Worm (Caenorhabditis elegans) whole organism, dauer: ENCODE data around the gene rnp-5.

Experiments
- unc-62 ChIP-seq: sonication (generic microtip); optimal IDR thresholded peaks from 2 replicates; lab custom pipeline; 2017; ENCODE audit warnings: missing biosample characterization, missing genetic modification reagents, missing genetic modification characterization

rnp-5 gene

DNA sequence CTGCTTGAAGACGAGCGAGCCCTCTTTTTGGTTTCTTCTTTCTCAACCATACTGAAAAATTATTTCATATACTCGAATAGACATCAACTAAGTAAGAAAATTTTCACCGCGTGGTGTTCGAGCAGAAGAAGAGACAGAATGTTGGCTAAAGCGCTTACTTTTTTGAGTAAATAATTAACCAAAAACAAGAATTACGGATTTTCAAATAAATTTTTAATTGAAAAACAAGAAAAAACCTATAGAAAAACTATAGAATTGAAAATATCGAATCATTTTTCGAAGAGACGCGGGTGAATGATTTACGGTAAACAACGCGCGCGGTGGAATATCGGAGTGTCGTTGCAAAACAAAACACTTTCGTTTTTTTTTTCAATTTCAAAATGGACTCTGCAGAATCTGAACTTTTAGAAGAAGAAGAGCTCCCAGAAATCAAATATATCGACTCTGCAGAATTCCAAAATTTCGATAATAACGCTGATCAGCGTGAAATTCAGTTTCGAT is at the start of gene rnp-5, which contains the start of gene tag-51:
TSS of gene rnp-5 (minus strand) at position 51 of the 501 bp plus-strand sequence.
TSS of gene tag-51 (plus strand) at position 363 of the 501 bp plus-strand sequence.
- TF ChIP-seq unc-62 (GFP tag; lab: Kevin White, UChicago): no peak

DNA sequence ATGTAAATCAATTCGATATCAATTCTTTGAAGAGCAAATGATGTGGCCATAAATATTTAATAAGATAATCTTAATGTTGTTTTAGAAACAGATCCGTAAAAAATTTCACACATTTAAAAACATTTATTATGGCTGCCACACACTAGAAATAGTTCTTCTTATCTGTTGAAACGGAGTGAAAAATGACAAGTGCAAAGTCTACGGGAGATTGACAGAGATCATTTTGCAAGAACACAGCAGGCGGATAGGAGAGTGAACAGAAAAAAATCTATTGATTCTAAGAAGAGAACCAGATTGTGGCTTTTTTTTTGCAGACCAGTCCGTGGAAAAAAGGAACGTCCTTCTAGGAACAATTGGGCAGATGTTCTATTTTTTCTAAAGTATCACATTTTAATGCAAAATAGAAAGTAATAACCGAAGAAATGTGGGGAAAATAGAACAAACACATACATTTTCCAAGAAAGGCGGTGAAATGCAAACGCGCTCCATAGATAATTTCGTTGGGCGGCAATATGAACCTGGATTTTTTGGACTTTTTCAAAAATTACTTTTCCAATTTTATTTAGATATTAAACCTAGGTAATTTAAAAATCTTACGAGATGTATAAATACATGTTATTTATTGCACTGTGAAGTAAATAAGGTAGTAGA is 48.0 kb upstream of the rnp-5 start:
- no peak for TF ChIP-seq unc-62 (GFP tag; lab: Kevin White, UChicago)

DNA sequence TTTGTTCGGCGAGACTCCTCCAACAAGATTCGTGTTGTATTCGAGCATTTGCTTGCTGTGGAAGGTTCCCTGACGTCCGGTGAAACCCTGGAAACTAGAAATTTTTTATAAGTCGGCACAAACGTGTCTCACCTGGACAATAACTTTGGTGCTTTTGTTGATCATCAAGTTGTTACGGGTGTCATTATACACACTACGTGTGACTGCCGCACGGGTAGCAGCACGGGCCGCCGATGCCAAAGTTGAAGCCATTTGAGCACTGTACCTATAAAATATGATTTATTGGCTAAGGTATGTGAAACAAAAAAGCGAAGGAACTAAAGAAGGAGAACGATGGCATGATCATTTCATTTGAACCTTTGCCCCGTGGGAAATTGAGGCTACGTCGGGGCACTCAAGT is 47.4 kb upstream of the rnp-5 start, which contains the start of gene sucl-2:
TSS of gene sucl-2 (minus strand) at position 265 of the 400 bp plus-strand sequence.
- no peak for TF ChIP-seq unc-62 (GFP tag; lab: Kevin White, UChicago)

DNA sequence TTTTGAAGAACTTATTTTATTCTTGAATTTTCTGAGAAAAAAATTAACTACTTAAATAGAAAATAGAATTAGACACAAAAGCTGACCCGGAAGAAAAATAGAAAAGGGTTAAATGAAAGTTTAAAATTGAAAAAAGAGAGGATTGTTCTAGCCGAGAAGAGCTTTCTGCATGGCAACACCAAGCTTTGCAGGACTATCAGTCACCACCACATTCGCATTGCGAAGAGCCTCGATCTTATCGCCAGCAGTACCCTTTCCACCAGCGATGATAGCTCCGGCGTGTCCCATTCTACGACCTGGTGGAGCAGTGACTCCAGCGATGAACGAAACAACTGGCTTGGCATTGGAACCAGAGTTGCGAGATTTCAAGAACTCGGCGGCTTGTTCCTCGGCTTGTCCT is 46.4 kb upstream of the rnp-5 start:
- no peak for TF ChIP-seq unc-62 (GFP tag; lab: Kevin White, UChicago)

DNA sequence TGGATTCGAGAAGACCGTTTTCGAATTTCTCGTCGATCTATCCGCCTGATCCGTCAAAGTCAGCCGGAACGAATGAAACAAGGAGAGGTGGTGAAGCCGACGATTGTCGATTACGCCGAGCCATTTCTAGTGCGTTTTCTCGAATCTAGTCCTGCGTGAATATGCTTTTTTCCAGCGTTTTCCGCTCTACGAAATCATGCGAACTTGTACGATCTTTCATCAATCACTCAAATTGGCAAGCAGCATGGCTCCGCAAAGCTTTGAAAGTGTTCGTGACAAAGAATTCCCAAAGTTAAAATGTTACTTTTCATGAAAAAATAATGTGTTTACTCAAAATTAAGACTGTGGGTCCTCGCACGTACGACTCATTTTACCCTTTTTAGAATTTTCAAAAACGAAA is 43.2 kb upstream of the rnp-5 start:
- no peak for TF ChIP-seq unc-62 (GFP tag; lab: Kevin White, UChicago)

DNA sequence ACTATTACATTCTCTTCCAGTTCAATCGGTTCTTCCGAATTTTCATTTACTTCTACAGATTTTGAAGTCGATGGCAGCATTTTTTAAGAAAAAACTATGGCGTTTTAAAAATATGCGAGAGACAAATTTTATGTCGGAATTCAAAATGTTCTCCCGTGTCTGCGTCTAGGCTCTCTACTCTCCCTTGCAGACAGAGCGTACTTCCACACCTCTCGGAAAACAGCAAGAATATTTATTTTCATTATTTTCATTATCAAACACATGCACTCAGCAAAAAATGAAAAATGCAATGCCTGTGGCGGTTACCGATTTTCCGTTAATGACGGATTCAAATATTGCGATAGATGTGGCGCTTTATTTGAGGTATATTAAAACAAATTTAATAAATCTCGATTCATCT is 41.8 kb upstream of the rnp-5 start, which contains the start of the genes ztf-18 and F23H11.2:
TSS of gene ztf-18 (minus strand) at position 188 of the 400 bp plus-strand sequence.
TSS of gene F23H11.2 (plus strand) at position 223 of the 400 bp plus-strand sequence.
- no peak for TF ChIP-seq unc-62 (GFP tag; lab: Kevin White, UChicago)

DNA sequence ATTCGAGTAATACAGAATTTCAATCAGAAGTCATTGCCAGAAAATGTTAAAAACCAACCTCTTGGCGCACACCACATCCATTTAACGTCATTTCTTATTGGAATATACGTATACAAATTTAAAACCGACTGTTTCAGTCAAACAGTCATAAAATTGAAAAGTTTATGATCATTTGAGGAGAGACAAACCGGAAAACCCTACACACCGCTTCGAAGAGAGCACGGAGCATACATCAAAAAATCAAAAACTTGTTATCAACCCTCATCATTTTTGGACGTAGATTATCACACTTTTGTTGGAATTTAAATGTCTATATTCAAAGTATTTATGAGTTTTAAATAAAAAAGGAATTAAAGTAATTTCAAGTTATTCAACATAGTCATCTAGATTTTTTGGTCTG is 37.3 kb upstream of the rnp-5 start, which contains the start of gene T24C4.10:
TSS of gene T24C4.10 (minus strand) at position 230 of the 400 bp plus-strand sequence.
- TF ChIP-seq unc-62 (GFP tag; lab: Kevin White, UChicago): no peak

DNA sequence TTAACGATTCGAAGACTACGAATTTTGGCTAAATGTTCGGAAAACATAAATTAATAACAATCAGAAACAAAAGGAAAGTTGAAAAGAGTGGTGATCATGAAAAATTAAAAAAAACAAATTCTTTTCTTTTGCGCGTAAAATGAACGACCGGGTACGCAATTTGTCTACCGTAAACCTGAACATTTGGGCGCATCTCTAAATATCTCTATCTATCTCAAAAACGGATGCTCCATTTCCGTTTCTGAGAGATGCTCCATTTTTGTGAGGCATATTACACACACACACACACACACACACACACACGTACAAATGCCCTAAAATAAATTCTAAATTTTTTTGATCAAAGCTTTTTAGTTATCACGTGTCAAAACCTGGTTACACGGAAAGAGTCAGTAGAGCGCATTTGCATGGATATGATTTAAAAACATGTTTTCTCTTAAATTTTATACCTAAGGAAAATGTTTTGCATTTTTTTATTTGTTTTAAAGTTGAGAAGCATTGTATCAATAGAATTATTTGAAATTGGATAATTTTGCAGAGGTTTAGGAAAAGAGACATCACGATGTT is 35.4 kb upstream of the rnp-5 start:
- TF ChIP-seq unc-62 (GFP tag; lab: Kevin White, UChicago): no peak

DNA sequence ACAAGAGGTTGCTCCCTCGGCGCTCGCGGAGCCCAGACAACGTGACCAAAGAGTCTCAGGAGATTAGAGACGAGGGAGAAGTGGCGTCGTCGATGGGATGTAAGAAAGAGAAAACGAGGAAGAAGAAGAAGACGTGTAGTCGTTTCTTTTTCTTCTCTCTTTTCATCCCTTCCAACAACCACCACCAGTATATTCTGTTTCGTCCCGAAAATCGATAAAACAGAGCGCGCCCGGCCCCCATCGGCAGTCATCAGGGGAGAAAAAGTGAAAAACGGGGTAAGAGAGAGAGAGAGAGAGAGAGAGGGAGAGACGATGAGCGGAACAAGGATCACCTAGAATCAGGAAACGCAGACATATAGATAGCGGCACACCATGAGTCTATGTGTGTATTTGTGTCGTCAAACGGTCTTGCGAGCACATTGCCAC is 34.2 kb upstream of the rnp-5 start:
- no peak for TF ChIP-seq unc-62 (GFP tag; lab: Kevin White, UChicago)

DNA sequence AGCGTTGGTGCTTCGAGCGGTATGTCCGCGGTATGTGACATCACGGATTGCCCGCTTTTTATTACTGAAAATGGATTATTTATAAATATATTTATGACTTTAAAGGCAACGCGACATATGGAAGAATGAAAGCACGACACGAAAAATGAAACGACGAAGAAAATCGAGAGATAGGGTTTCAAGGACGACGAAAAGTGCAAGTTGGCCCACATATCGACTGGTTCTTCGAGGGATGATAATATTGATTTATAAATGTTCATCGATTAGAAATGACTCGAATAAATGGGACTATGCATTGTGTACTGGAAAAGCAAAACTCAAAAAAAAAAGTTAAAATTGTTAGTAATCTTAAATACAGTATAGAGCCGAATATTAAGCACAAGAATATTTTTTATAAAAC is 33.0 kb upstream of the rnp-5 start, which contains the start of gene zer-1:
TSS of gene zer-1 (minus strand) at position 68 of the 400 bp plus-strand sequence.
- no peak for TF ChIP-seq unc-62 (GFP tag; lab: Kevin White, UChicago)

DNA sequence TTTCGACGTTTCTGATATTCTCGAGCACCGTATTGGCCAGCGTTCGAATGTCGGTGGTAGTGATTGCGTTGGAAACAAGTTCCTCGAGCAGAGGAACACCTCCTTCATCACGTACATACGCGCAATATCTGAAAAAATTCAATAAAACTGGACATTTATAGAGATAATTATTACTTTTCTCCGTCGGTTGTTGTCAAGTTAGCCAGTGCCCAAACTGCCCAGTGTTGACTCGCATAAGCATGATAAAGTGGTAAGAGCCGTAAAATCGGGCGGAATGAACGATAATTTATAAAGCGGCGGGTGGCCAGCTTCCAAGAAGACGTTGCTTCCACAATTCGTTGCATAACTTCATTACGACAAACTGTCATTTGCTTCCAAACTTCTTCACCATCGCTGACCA is 29.9 kb upstream of the rnp-5 start:
- no peak for TF ChIP-seq unc-62 (GFP tag; lab: Kevin White, UChicago)

DNA sequence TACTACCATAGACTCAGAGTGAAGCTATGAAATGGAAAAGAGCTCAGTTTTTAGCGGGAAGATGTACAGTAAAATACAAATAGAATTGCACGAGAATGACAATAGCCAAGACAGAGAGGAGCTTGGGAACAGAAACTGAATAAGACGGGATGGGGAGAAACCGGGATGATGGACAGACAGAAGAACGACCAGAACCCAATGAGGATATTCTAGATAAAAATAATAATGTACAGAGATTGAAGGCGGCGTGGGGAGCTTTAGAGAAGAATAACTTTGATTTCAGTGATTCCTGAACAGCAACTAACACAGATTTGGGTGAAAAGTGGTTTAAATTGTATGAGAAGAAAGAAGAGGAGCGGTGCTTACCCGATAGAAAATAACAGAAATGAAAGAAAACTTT is 27.8 kb upstream of the rnp-5 start:
- TF ChIP-seq unc-62 (GFP tag; lab: Kevin White, UChicago): no peak

DNA sequence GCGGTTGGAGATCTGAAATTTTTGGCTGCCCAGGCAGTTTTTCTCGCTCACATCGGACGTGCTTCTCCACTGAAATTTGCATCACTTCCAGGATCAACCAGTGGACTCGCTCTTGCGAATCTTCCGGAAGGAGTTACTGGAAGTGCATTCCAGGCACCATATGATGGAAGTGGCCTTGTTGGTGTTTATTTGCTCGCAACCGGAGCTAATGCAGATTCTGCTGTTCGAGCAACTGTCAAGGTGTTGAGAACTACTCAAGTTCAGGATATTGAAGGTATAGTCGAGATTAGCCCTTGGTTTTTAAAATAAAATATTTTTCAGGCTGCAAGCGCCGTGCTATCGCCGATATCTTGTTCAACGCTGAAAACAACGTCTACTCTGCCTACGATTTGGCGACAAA is 27.1 kb upstream of the rnp-5 start:
- no peak for TF ChIP-seq unc-62 (GFP tag; lab: Kevin White, UChicago)

DNA sequence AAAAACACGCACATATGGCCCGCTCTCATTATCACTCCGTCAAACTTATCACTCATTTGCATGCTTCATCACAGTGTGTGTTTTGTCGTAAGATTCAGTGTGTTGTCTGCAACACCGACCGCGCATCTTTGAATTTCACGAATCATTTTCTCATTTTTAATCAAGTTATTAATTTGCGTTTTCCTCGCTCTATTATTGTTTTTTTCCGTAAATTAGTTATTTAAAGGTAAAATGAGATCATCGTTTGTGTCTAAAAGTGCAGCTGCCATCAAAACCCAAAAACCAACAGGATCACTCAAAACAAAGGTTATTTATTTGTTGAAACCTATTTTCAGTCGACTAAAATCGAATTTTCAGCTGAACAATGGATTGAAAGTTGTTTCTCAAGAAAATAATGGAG is 25.9 kb upstream of the rnp-5 start, which contains the start of the genes T24C4.5 and ucr-2.3:
TSS of gene T24C4.5 (minus strand) at position 101 of the 400 bp plus-strand sequence.
TSS of gene ucr-2.3 (plus strand) at position 227 of the 400 bp plus-strand sequence.
- no peak for TF ChIP-seq unc-62 (GFP tag; lab: Kevin White, UChicago)

DNA sequence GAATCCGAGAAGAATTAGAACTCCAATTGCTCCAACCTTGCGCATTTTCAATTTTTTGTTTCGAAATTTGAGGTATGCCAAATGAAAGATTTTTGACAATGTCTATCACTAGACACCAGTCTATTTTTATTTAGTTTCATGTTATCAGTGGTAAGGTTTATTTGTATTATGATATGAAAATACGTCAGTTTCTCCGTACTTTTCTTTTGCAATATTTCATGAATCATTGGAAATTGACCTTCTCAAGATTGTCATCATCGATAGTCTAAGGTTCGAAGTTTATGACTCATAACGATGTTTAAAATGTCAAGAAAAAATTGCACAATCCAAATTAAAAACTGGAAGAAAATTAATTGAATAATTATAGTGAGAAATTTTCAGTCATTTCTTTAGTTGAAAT is 19.7 kb upstream of the rnp-5 start, which contains the start of gene clc-19:
TSS of gene clc-19 (minus strand) at position 135 of the 400 bp plus-strand sequence.
- no peak for TF ChIP-seq unc-62 (GFP tag; lab: Kevin White, UChicago)

DNA sequence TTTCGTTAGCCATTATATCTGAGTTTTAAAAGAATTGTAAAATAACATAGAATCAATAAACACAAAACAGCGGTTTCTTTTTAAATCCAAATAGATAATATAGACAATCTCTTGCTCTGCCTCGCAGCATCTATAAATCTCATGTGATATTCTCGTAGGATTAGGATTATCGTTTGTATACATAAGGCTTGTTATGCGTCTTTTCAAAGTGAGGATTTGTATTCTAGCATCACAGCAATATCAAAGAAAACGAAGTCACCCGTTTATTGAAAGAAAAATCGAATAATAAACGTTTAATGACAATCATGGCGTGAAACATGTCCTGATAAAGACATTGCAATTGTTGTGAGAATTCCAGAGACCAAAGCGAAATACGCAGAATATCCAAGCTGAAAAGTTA is 18.7 kb upstream of the rnp-5 start, which contains the start of the genes T24C4.3 and clc-20:
TSS of gene T24C4.3 (minus strand) at position 101 of the 400 bp plus-strand sequence.
TSS of gene clc-20 (plus strand) at position 211 of the 400 bp plus-strand sequence.
- no peak for TF ChIP-seq unc-62 (GFP tag; lab: Kevin White, UChicago)
